Worm (Caenorhabditis elegans) whole organism, L3 larva: ENCODE results near the gene ins-9.

Experiments
- R02D3.7 ChIP-seq: fragments of 150-350 bp; optimal IDR thresholded peaks from 2 replicates; lab custom pipeline; 2014; ENCODE audit warnings: missing biosample characterization, missing genetic modification characterization
- ZK546.5 ChIP-seq: sonication (generic microtip); optimal IDR thresholded peaks from 2 replicates; lab custom pipeline; 2017; ENCODE audit warnings: missing biosample characterization, missing genetic modification characterization
- aly-2 ChIP-seq: fragments of 150-350 bp; optimal IDR thresholded peaks from 2 replicates; lab custom pipeline; 2014; ENCODE audit warnings: missing biosample characterization, missing genetic modification characterization
- ama-1 ChIP-seq: fragments of 150-350 bp; optimal IDR thresholded peaks from 2 replicates; lab custom pipeline; 2018
- ceh-16 ChIP-seq: sonication (generic microtip); optimal IDR thresholded peaks from 2 replicates; lab custom pipeline; 2017; ENCODE audit warnings: missing biosample characterization, missing genetic modification characterization
- ceh-28 ChIP-seq: fragments of 150-350 bp; optimal IDR thresholded peaks from 2 replicates; lab custom pipeline; 2014; ENCODE audit warnings: missing biosample characterization, missing genetic modification reagents, missing genetic modification characterization
- ceh-82 ChIP-seq: fragments of 150-350 bp; optimal IDR thresholded peaks from 2 replicates; lab custom pipeline; 2014; ENCODE audit warnings: missing biosample characterization, missing genetic modification characterization
- ceh-9 ChIP-seq: sonication (generic microtip); optimal IDR thresholded peaks from 2 replicates; lab custom pipeline; 2018; ENCODE audit warnings: missing biosample characterization, missing genetic modification characterization
- daf-12 ChIP-seq: fragments of 150-350 bp; optimal IDR thresholded peaks from 2 replicates; lab custom pipeline; 2014; ENCODE audit warnings: missing biosample characterization, missing genetic modification reagents, missing genetic modification characterization
- egl-27 ChIP-seq: sonication (generic microtip); optimal IDR thresholded peaks from 4 replicates; lab custom pipeline; 2017; ENCODE audit warnings: missing biosample characterization, missing genetic modification reagents, missing genetic modification characterization
- egl-5 ChIP-seq: fragments of 150-350 bp; optimal IDR thresholded peaks from 2 replicates; lab custom pipeline; 2017; ENCODE audit warnings: missing biosample characterization, missing genetic modification reagents, missing genetic modification characterization, inconsistent platforms
- elt-2 ChIP-seq: sonication (generic microtip); optimal IDR thresholded peaks from 2 replicates; lab custom pipeline; 2016; ENCODE audit warnings: missing genetic modification reagents, mild to moderate bottlenecking, missing genetic modification characterization, missing compliant biosample characterization
- elt-3 ChIP-seq, 3 experiments: fragments of 150-350 bp in 1 of 3; sonication (generic microtip) in 2 of 3; optimal IDR thresholded peaks; 2 replicates in 2 of 3; 4 replicates in 1 of 3; lab custom pipeline; 2014 to 2017; ENCODE audit warnings: missing biosample characterization in 3 of 3, missing genetic modification characterization in 3 of 3
- eor-1 ChIP-seq, 2 experiments: fragments of 150-350 bp; optimal IDR thresholded peaks; 2 replicates each; lab custom pipeline; 2014 to 2018; ENCODE audit warnings: missing biosample characterization in 2 of 2, missing genetic modification characterization in 2 of 2
- fkh-10 ChIP-seq: sonication (generic microtip); optimal IDR thresholded peaks from 2 replicates; lab custom pipeline; 2017; ENCODE audit warnings: missing biosample characterization, missing genetic modification reagents, missing genetic modification characterization
- fos-1 ChIP-seq: fragments of 150-350 bp; optimal IDR thresholded peaks from 2 replicates; lab custom pipeline; 2014; ENCODE audit warnings: missing biosample characterization, missing genetic modification characterization
- hmg-11 ChIP-seq: sonication (generic microtip); optimal IDR thresholded peaks from 2 replicates; lab custom pipeline; 2016; ENCODE audit warnings: missing genetic modification characterization, missing compliant biosample characterization
- jun-1 ChIP-seq: fragments of 150-350 bp; optimal IDR thresholded peaks from 2 replicates; lab custom pipeline; 2014; ENCODE audit warnings: missing biosample characterization, missing genetic modification reagents, missing genetic modification characterization
- lin-15B ChIP-seq: fragments of 150-350 bp; optimal IDR thresholded peaks from 2 replicates; lab custom pipeline; 2014; ENCODE audit warnings: missing biosample characterization, missing genetic modification characterization
- lin-39 ChIP-seq: fragments of 150-350 bp; optimal IDR thresholded peaks from 2 replicates; lab custom pipeline; 2018; ENCODE audit warnings: missing biosample characterization, missing genetic modification reagents, missing genetic modification characterization
- lsy-12 ChIP-seq: sonication (generic microtip); optimal IDR thresholded peaks from 2 replicates; lab custom pipeline; 2016; ENCODE audit warnings: mild to moderate bottlenecking, missing genetic modification characterization, missing compliant biosample characterization
- mdl-1 ChIP-seq: fragments of 150-350 bp; optimal IDR thresholded peaks from 2 replicates; lab custom pipeline; 2014; ENCODE audit warnings: missing biosample characterization, missing genetic modification characterization
- mml-1 ChIP-seq: fragments of 150-350 bp; sonication (generic microtip); optimal IDR thresholded peaks from 3 replicates; lab custom pipeline; 2014; ENCODE audit warnings: missing biosample characterization, missing genetic modification characterization
- nfya-1 ChIP-seq: sonication (generic microtip); optimal IDR thresholded peaks from 2 replicates; lab custom pipeline; 2017; ENCODE audit warnings: missing genetic modification characterization, mild to moderate bottlenecking, missing compliant biosample characterization, antibody characterized with exemption, moderate library complexity; ENCODE audit not compliant: insufficient read depth
- nhr-11 ChIP-seq: fragments of 150-350 bp; optimal IDR thresholded peaks from 2 replicates; lab custom pipeline; 2014; ENCODE audit warnings: missing biosample characterization, missing genetic modification characterization
- nhr-12 ChIP-seq: fragments of 150-350 bp; optimal IDR thresholded peaks from 2 replicates; lab custom pipeline; 2014; ENCODE audit warnings: missing biosample characterization, missing genetic modification characterization
- nhr-23 ChIP-seq: fragments of 150-350 bp; optimal IDR thresholded peaks from 2 replicates; lab custom pipeline; 2014; ENCODE audit warnings: missing biosample characterization, missing genetic modification reagents, missing genetic modification characterization
- nhr-237 ChIP-seq: fragments of 150-350 bp; optimal IDR thresholded peaks from 2 replicates; lab custom pipeline; 2014; ENCODE audit warnings: missing biosample characterization, missing genetic modification characterization
- nhr-25 ChIP-seq: sonication (generic microtip); optimal IDR thresholded peaks from 2 replicates; lab custom pipeline; 2017; ENCODE audit warnings: missing biosample characterization, missing genetic modification characterization
- nhr-28 ChIP-seq: fragments of 150-350 bp; optimal IDR thresholded peaks from 2 replicates; lab custom pipeline; 2014; ENCODE audit warnings: missing biosample characterization, missing genetic modification characterization
- nhr-43 ChIP-seq: sonication (generic microtip); optimal IDR thresholded peaks from 2 replicates; lab custom pipeline; 2016; ENCODE audit warnings: mild to moderate bottlenecking, missing genetic modification characterization, missing compliant biosample characterization; ENCODE audit not compliant: poor library complexity, severe bottlenecking
- nhr-67 ChIP-seq: fragments of 150-350 bp; optimal IDR thresholded peaks from 2 replicates; lab custom pipeline; 2014; ENCODE audit warnings: missing biosample characterization, missing genetic modification characterization
- nhr-76 ChIP-seq: fragments of 150-350 bp; sonication (generic microtip); optimal IDR thresholded peaks from 5 replicates; lab custom pipeline; 2014; ENCODE audit warnings: missing biosample characterization, missing genetic modification characterization
- nhr-77 ChIP-seq: fragments of 150-350 bp; optimal IDR thresholded peaks from 2 replicates; lab custom pipeline; 2014; ENCODE audit warnings: missing biosample characterization, missing genetic modification characterization
- pha-4 ChIP-seq: fragments of 150-350 bp; optimal IDR thresholded peaks from 2 replicates; lab custom pipeline; 2014; ENCODE audit warnings: missing biosample characterization, missing genetic modification reagents, missing genetic modification characterization
- pqm-1 ChIP-seq: fragments of 150-350 bp; optimal IDR thresholded peaks from 2 replicates; lab custom pipeline; 2017; ENCODE audit warnings: missing biosample characterization, missing genetic modification characterization, inconsistent platforms
- skn-1 ChIP-seq: fragments of 150-350 bp; optimal IDR thresholded peaks from 2 replicates; lab custom pipeline; 2014; ENCODE audit warnings: missing biosample characterization, missing genetic modification characterization
- tbx-2 ChIP-seq: sonication (generic microtip); optimal IDR thresholded peaks from 2 replicates; lab custom pipeline; 2016; ENCODE audit warnings: mild to moderate bottlenecking, missing genetic modification characterization, missing compliant biosample characterization
- unc-39 ChIP-seq: sonication (generic microtip); optimal IDR thresholded peaks from 4 replicates; lab custom pipeline; 2017; ENCODE audit warnings: missing biosample characterization, missing genetic modification characterization
- unc-62 ChIP-seq: fragments of 150-350 bp; sonication (generic microtip); optimal IDR thresholded peaks from 4 replicates; lab custom pipeline; 2014; ENCODE audit warnings: missing biosample characterization, missing genetic modification reagents, missing genetic modification characterization
- zag-1 ChIP-seq: fragments of 150-350 bp; optimal IDR thresholded peaks from 2 replicates; lab custom pipeline; 2014; ENCODE audit warnings: missing biosample characterization, missing genetic modification characterization
- ztf-4 ChIP-seq: fragments of 150-350 bp; optimal IDR thresholded peaks from 2 replicates; lab custom pipeline; 2014; ENCODE audit warnings: missing biosample characterization, missing genetic modification characterization

The ins-9 gene

ce11 chrX:8846447-8847237 is 19.8 kb downstream of the ins-9 start, which contains the start of gene C28G1.10:
C28G1.10 (plus strand) TSS chrX:8847122.
- TF ChIP-seq daf-12 (tag; lab: Kevin White, UChicago), result no peak
- TF ChIP-seq nhr-43 (tag; lab: Kevin White, UChicago), result peak; percentile 73
- no peak for TF ChIP-seq jun-1 (tag; lab: Kevin White, UChicago)
- TF ChIP-seq ceh-16 (tag; lab: Kevin White, UChicago), result no peak
- peak; percentile 84 for TF ChIP-seq pqm-1 (tag; lab: Kevin White, UChicago)
- no peak for TF ChIP-seq aly-2 (tag; lab: Kevin White, UChicago)
- TF ChIP-seq nhr-25 (tag; lab: Kevin White, UChicago), result peak; percentile 46
- no peak for TF ChIP-seq mml-1 (tag; lab: Kevin White, UChicago)
- TF ChIP-seq ceh-9 (tag; lab: Kevin White, UChicago), result no peak
- no peak for TF ChIP-seq elt-3 (tag; optimal IDR thresholded peaks at IDR 0.05; lab: Kevin White, UChicago)
- TF ChIP-seq pha-4, result peak; percentile 6
- TF ChIP-seq elt-2 (tag; lab: Kevin White, UChicago), result peak; percentile 85
- no peak for TF ChIP-seq egl-5
- no peak for TF ChIP-seq mdl-1 (tag; lab: Kevin White, UChicago)

DNA sequence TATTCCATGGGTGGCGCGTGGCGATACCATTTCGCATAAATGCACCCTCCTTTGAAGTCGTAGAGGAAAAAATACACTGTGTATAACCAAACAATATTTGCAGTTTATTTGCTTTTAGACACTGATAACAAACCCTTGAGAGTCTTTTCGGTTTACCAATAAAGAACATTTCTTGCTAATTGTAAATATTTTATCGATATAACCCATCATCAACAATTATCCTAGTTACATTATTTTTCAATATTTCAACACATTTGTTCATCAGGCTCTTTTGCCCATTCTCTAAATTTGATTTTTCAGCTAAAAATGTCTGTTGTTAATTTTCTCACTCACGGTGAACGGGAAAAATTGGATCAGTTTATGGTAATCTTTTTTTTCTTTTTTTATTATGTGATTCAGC is 22.5 kb downstream of the ins-9 start, which contains the start of gene ubc-23:
TSS of gene ubc-23 (plus strand) at position 301 of the 400 bp plus-strand sequence.
- TF ChIP-seq pha-4, result peak; percentile 1
- no peak for TF ChIP-seq eor-1 (tag; optimal IDR thresholded peaks at IDR 0.05; lab: Kevin White, UChicago)

DNA sequence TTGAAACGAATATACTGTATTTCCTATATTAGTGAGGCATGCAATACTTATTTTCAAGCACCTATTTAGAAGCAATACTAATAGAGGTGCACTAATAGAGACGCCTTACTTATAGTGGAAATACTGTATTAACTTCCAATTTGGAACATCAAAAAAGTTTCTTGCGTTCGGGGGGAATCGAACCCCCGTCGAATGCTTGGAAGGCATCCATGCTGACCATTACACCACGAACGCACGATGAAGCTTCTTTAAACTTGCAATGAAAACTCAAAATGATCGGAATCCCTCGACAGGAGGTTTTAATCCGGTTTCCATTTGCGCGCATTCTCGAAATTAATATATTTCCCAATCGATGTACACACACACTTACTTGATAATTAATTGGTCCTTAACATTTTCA is 28.3 kb downstream of the ins-9 start:
- TF ChIP-seq nhr-28 (tag; lab: Kevin White, UChicago) (no peak), ZK546.5 (tag; lab: Kevin White, UChicago) (no peak), nhr-67 (tag; lab: Kevin White, UChicago) (no peak), nfya-1 (tag; lab: Kevin White, UChicago) (peak; percentile 6), daf-12 (tag; lab: Kevin White, UChicago) (no peak), lsy-12 (no peak), jun-1 (tag; lab: Kevin White, UChicago) (no peak), nhr-12 (tag; lab: Kevin White, UChicago) (no peak), nhr-23 (tag; lab: Kevin White, UChicago) (no peak), ceh-9 (tag; lab: Kevin White, UChicago) (no peak), lin-39 (tag; lab: Kevin White, UChicago) (no peak), nhr-43 (tag; lab: Kevin White, UChicago) (peak; percentile 18)

- TF ChIP-seq lin-39 (tag; lab: Kevin White, UChicago), result peak; percentile 87
- no peak for TF ChIP-seq aly-2 (tag; lab: Kevin White, UChicago)
- no peak for TF ChIP-seq daf-12 (tag; lab: Kevin White, UChicago)
- TF ChIP-seq pqm-1 (tag; lab: Kevin White, UChicago), result peak; percentile 53
- TF ChIP-seq lin-15B, result peak; percentile 76
- TF ChIP-seq nhr-43 (tag; lab: Kevin White, UChicago), result peak; percentile 95
- peak in 1 of 3 experiments; percentile 69 for TF ChIP-seq elt-3 (tag; optimal IDR thresholded peaks at IDR 0.05; lab: Kevin White, UChicago)
- TF ChIP-seq egl-27 (tag; lab: Kevin White, UChicago), result peak; percentile 88
- TF ChIP-seq tbx-2 (tag; lab: Kevin White, UChicago), result peak; percentile 94
- peak; percentile 78 for TF ChIP-seq R02D3.7 (tag; lab: Kevin White, UChicago)
- TF ChIP-seq unc-62 (GFP tag; lab: Kevin White, UChicago), result peak; percentile 82
- TF ChIP-seq unc-39 (tag; lab: Kevin White, UChicago), result no peak
- peak; percentile 77 for TF ChIP-seq egl-5
- TF ChIP-seq hmg-11 (tag; lab: Kevin White, UChicago), result peak; percentile 100
- TF ChIP-seq nhr-237 (tag; lab: Kevin White, UChicago), result no peak
- TF ChIP-seq pha-4, result peak; percentile 89
- peak; percentile 74 for TF ChIP-seq nhr-77 (tag; lab: Kevin White, UChicago)
- TF ChIP-seq mdl-1 (tag; lab: Kevin White, UChicago), result peak; percentile 67
- TF ChIP-seq skn-1 (tag; lab: Kevin White, UChicago), result peak; percentile 85
- TF ChIP-seq nhr-67 (tag; lab: Kevin White, UChicago), result no peak
- TF ChIP-seq elt-2 (tag; lab: Kevin White, UChicago), result peak; percentile 40
- TF ChIP-seq fkh-10 (GFP tag; lab: Kevin White, UChicago), result no peak
- peak; percentile 53 for TF ChIP-seq zag-1
- peak; percentile 94 for TF ChIP-seq nhr-23 (tag; lab: Kevin White, UChicago)
- TF ChIP-seq mml-1 (tag; lab: Kevin White, UChicago), result no peak
- TF ChIP-seq jun-1 (tag; lab: Kevin White, UChicago), result peak; percentile 93
- TF ChIP-seq nhr-11 (tag; lab: Kevin White, UChicago), result peak; percentile 68
- peak; percentile 73 for TF ChIP-seq nhr-76 (tag; lab: Kevin White, UChicago)
- peak; percentile 83 for TF ChIP-seq ceh-82
- no peak for TF ChIP-seq fos-1
- TF ChIP-seq nhr-25 (tag; lab: Kevin White, UChicago), result peak; percentile 82
- TF ChIP-seq ceh-28 (tag; lab: Kevin White, UChicago), result peak; percentile 93
- no peak for TF ChIP-seq ama-1 (lab: Kevin White, UChicago)
- TF ChIP-seq nhr-28 (tag; lab: Kevin White, UChicago), result no peak
- TF ChIP-seq ztf-4 (tag; lab: Kevin White, UChicago), result peak; percentile 5
- no peak for TF ChIP-seq eor-1 (tag; optimal IDR thresholded peaks at IDR 0.05; lab: Kevin White, UChicago)
These were observed 30.5 kb downstream of the ins-9 start, which contains the start of gene C28G1.2 for ce11 chrX:8835887-8836348. C28G1.2 (plus strand) TSS chrX:8836016.
